ENCODE assay signal across 7 worm cellular contexts in genomic region chrV:16814541-16815207, ce11.
TF ChIP-seq lines count a peak whose summit lies in the region.

No protein-coding gene starts in this region.

TF ChIP-seq in whole organism, L1 larva, 84 proteins besides CTCF, POLR2A, EP300 and RAD21 (continues in another document):
- TF ChIP-seq blmp-1 (tag; optimal IDR thresholded peaks at IDR 0.05; lab: Kevin White, UChicago) (peak; percentile 25), elt-2 (tag; optimal IDR thresholded peaks at IDR 0.05; lab: Kevin White, UChicago) (peak; percentile 28), nhr-20 (tag; optimal IDR thresholded peaks at IDR 0.05; lab: Kevin White, UChicago) (peak; percentile 45), lin-35 (GFP tag; optimal IDR thresholded peaks at IDR 0.05; lab: Kevin White, UChicago) (peak in 1 of 2 experiments; percentile 43), nhr-85 (tag; lab: Kevin White, UChicago) (peak; percentile 86), pax-3 (tag; optimal IDR thresholded peaks at IDR 0.05; lab: Kevin White, UChicago) (no peak), elt-3 (tag; optimal IDR thresholded peaks at IDR 0.05; lab: Kevin White, UChicago) (peak in 3 of 6 experiments; percentile 29 to 66 (median 37)), nhr-19 (GFP tag; conservative IDR thresholded peaks at IDR 0.05; lab: Robert Waterston, UW) (peak; percentile 8; the same call in 1 of the 2 replicates), hlh-17 (GFP tag; optimal IDR thresholded peaks at IDR 0.05; lab: Kevin White, UChicago; ENCODE audit: borderline replicate concordance) (no peak), mep-1 (tag; optimal IDR thresholded peaks at IDR 0.05; lab: Kevin White, UChicago) (peak; percentile 3), ztf-4 (tag; optimal IDR thresholded peaks at IDR 0.05; lab: Kevin White, UChicago) (peak; percentile 19), snu-23 (GFP tag; optimal IDR thresholded peaks at IDR 0.05; lab: Kevin White, UChicago) (peak; percentile 46)

TF ChIP-seq in whole organism, L2 larva, 48 proteins besides CTCF, POLR2A, EP300 and RAD21:
- TF ChIP-seq mab-5 (tag; optimal IDR thresholded peaks at IDR 0.05; lab: Kevin White, UChicago): peak; percentile 42
- no peak for TF ChIP-seq nhr-6 (tag; optimal IDR thresholded peaks at IDR 0.05; lab: Kevin White, UChicago)
- TF ChIP-seq nhr-21 (tag; optimal IDR thresholded peaks at IDR 0.05; lab: Kevin White, UChicago): peak; percentile 45
- peak; percentile 7 for TF ChIP-seq sma-3 (GFP tag; optimal IDR thresholded peaks at IDR 0.05; lab: Kevin White, UChicago)
- TF ChIP-seq nhr-25 (tag; optimal IDR thresholded peaks at IDR 0.05; lab: Kevin White, UChicago): peak; percentile 48
- peak; percentile 10 for TF ChIP-seq unc-55 (GFP tag; optimal IDR thresholded peaks at IDR 0.05; lab: Kevin White, UChicago)
- TF ChIP-seq egl-27 (tag; optimal IDR thresholded peaks at IDR 0.05; lab: Kevin White, UChicago): no peak

TF ChIP-seq in whole organism, L3 larva, 47 proteins besides CTCF, POLR2A, EP300 and RAD21:
- no peak for TF ChIP-seq ZK546.5 (tag; optimal IDR thresholded peaks at IDR 0.05; lab: Kevin White, UChicago)
- TF ChIP-seq elt-2 (tag; optimal IDR thresholded peaks at IDR 0.05; lab: Kevin White, UChicago): peak; percentile 36
- TF ChIP-seq nhr-43 (tag; optimal IDR thresholded peaks at IDR 0.05; lab: Kevin White, UChicago; ENCODE audit: poor library complexity, severe bottlenecking): no peak
- TF ChIP-seq jun-1 (tag; optimal IDR thresholded peaks at IDR 0.05; lab: Kevin White, UChicago): no peak
- TF ChIP-seq unc-62 (GFP tag; optimal IDR thresholded peaks at IDR 0.05; lab: Kevin White, UChicago): peak; percentile 43
- TF ChIP-seq ztf-11 (tag; optimal IDR thresholded peaks at IDR 0.05; lab: Kevin White, UChicago): no peak
- peak; percentile 21 for TF ChIP-seq nfya-1 (tag; optimal IDR thresholded peaks at IDR 0.05; lab: Kevin White, UChicago; ENCODE audit: insufficient read depth)
- no peak for TF ChIP-seq ceh-16 (tag; optimal IDR thresholded peaks at IDR 0.05; lab: Kevin White, UChicago)
- TF ChIP-seq lin-15B (tag; optimal IDR thresholded peaks at IDR 0.05; lab: Kevin White, UChicago): no peak
- no peak for TF ChIP-seq zag-1 (tag; optimal IDR thresholded peaks at IDR 0.05; lab: Kevin White, UChicago)
- TF ChIP-seq nhr-76 (tag; optimal IDR thresholded peaks at IDR 0.05; lab: Kevin White, UChicago): no peak
- no peak for TF ChIP-seq snpc-4 (tag; optimal IDR thresholded peaks at IDR 0.05; lab: Kevin White, UChicago)
- no peak for TF ChIP-seq lsy-12 (tag; optimal IDR thresholded peaks at IDR 0.05; lab: Kevin White, UChicago)

TF ChIP-seq in whole organism, L4 larva, 104 proteins besides CTCF, POLR2A, EP300 and RAD21 (continues in another document):
- TF ChIP-seq unc-62 (GFP tag; optimal IDR thresholded peaks at IDR 0.05 in 1 of 2; lab: Kevin White, UChicago) (peak in 1 of 2 experiments; percentile 90), unc-62 (tag; optimal IDR thresholded peaks at IDR 0.05; lab: Kevin White, UChicago) (no peak), pqm-1 (tag; optimal IDR thresholded peaks at IDR 0.05; lab: Kevin White, UChicago) (peak; percentile 32), hlh-11 (tag; optimal IDR thresholded peaks at IDR 0.05; lab: Kevin White, UChicago) (peak; percentile 23), mdl-1 (tag; optimal IDR thresholded peaks at IDR 0.05; lab: Kevin White, UChicago) (peak in 1 of 2 experiments; percentile 28), mes-2 (tag; optimal IDR thresholded peaks at IDR 0.05; lab: Kevin White, UChicago; ENCODE audit: poor library complexity, severe bottlenecking) (peak; percentile 28), mxl-3 (GFP tag; optimal IDR thresholded peaks at IDR 0.05; lab: Kevin White, UChicago) (peak; percentile 41), vab-7 (GFP tag; IDR thresholded peaks at IDR 0.05; lab: Robert Waterston, UW) (no peak), mxl-2 (GFP tag; conservative IDR thresholded peaks at IDR 0.05; lab: Robert Waterston, UW) (no peak), gei-8 (GFP tag; optimal IDR thresholded peaks at IDR 0.05; lab: Kevin White, UChicago) (peak; percentile 31), dpl-1 (GFP tag; optimal IDR thresholded peaks at IDR 0.05; lab: Kevin White, UChicago) (no peak), zfp-2 (tag; optimal IDR thresholded peaks at IDR 0.05; lab: Kevin White, UChicago) (no peak), set-16 (GFP tag; IDR thresholded peaks at IDR 0.05; lab: Robert Waterston, UW) (no peak), unc-39 (tag; optimal IDR thresholded peaks at IDR 0.05; lab: Kevin White, UChicago) (no peak), lsy-2 (tag; optimal IDR thresholded peaks at IDR 0.05; lab: Kevin White, UChicago) (peak in 1 of 2 experiments; percentile 11)

TF ChIP-seq in whole organism, late embryonic, 69 proteins besides CTCF, POLR2A, EP300 and RAD21:
- TF ChIP-seq pag-3 (tag; optimal IDR thresholded peaks at IDR 0.05; lab: Kevin White, UChicago; ENCODE audit: borderline replicate concordance) (no peak), fkh-6 (tag; optimal IDR thresholded peaks at IDR 0.05; lab: Kevin White, UChicago) (no peak), hlh-15 (tag; optimal IDR thresholded peaks at IDR 0.05; lab: Kevin White, UChicago) (no peak), odd-2 (tag; optimal IDR thresholded peaks at IDR 0.05; lab: Kevin White, UChicago) (no peak), elt-2 (tag; optimal IDR thresholded peaks at IDR 0.05; lab: Kevin White, UChicago) (peak; percentile 35)
TF ChIP-seq in whole organism, late embryonic: peak in this region for 1.

TF ChIP-seq in whole organism, mixed stage, embryonic, 35 proteins besides CTCF, POLR2A, EP300 and RAD21:
- TF ChIP-seq ceh-83 (GFP tag; optimal IDR thresholded peaks at IDR 0.05; lab: Kevin White, UChicago) (no peak), unc-62 (GFP tag; optimal IDR thresholded peaks at IDR 0.05; lab: Kevin White, UChicago) (peak; percentile 16)

TF ChIP-seq in whole organism, young adult, 124 proteins besides CTCF, POLR2A, EP300 and RAD21:
- TF ChIP-seq ceh-40 (GFP tag; IDR thresholded peaks at IDR 0.05; lab: Robert Waterston, UW): no peak
- TF ChIP-seq chd-7 (tag; optimal IDR thresholded peaks at IDR 0.05; lab: Kevin White, UChicago): no peak
- no peak for TF ChIP-seq ama-1 (optimal IDR thresholded peaks at IDR 0.05; lab: Kevin White, UChicago)
- TF ChIP-seq ama-1 (GFP tag; optimal IDR thresholded peaks at IDR 0.05; lab: Kevin White, UChicago): peak in 1 of 2 experiments; percentile 40
- TF ChIP-seq let-526 (GFP tag; IDR thresholded peaks at IDR 0.05; lab: Robert Waterston, UW): no peak
- TF ChIP-seq nhr-90 (tag; optimal IDR thresholded peaks at IDR 0.05; lab: Kevin White, UChicago): no peak
- TF ChIP-seq B0336.3 (GFP tag; IDR thresholded peaks at IDR 0.05; lab: Robert Waterston, UW): peak; percentile 41; the same call in 1 of the 2 replicates
- no peak for TF ChIP-seq ztf-3 (GFP tag; optimal IDR thresholded peaks at IDR 0.05; lab: Kevin White, UChicago)
- peak; percentile 6; the same call in 1 of the 2 replicates for TF ChIP-seq madf-6 (GFP tag; IDR thresholded peaks at IDR 0.05; lab: Robert Waterston, UW)
- no peak for TF ChIP-seq cebp-1 (GFP tag; IDR thresholded peaks at IDR 0.05; lab: Robert Waterston, UW)
- TF ChIP-seq cebp-1 (tag; optimal IDR thresholded peaks at IDR 0.05; lab: Kevin White, UChicago): peak; percentile 22
- peak; percentile 18 for TF ChIP-seq hrde-1 (tag; optimal IDR thresholded peaks at IDR 0.05; lab: Kevin White, UChicago; ENCODE audit: borderline replicate concordance)
- TF ChIP-seq unc-62 (GFP tag; optimal IDR thresholded peaks at IDR 0.05; lab: Kevin White, UChicago): no peak
- TF ChIP-seq mcd-1 (GFP tag; IDR thresholded peaks at IDR 0.05; lab: Robert Waterston, UW): 0 out of 2 replicates have a peak, but pooled peaks have one; percentile 17
- TF ChIP-seq akir-1 (GFP tag; optimal IDR thresholded peaks at IDR 0.05; lab: Kevin White, UChicago): no peak
- 0 out of 2 replicates have a peak, but pooled peaks have one; percentile 34 for TF ChIP-seq Y95B8A.8 (GFP tag; IDR thresholded peaks at IDR 0.05; lab: Robert Waterston, UW)
- TF ChIP-seq Y79H2A.3 (GFP tag; conservative IDR thresholded peaks at IDR 0.05; lab: Robert Waterston, UW): no peak
- TF ChIP-seq rpc-1 (optimal IDR thresholded peaks at IDR 0.05; lab: Kevin White, UChicago): no peak
- no peak for TF ChIP-seq rpc-1 (tag; optimal IDR thresholded peaks at IDR 0.05; lab: Kevin White, UChicago)
- no peak for TF ChIP-seq snpc-1.1 (tag; optimal IDR thresholded peaks at IDR 0.05; lab: Kevin White, UChicago; ENCODE audit: insufficient read depth)
- TF ChIP-seq nhr-120 (GFP tag; IDR thresholded peaks at IDR 0.05; lab: Robert Waterston, UW): no peak
- TF ChIP-seq hmg-1.2 (GFP tag; IDR thresholded peaks at IDR 0.05; lab: Robert Waterston, UW): peak; percentile 90
